Worm (Caenorhabditis elegans) whole organism, late embryonic: ENCODE data around the gene acs-6.

Experiments
- ahr-1 ChIP-seq: sonication (generic microtip); optimal IDR thresholded peaks from 2 replicates; lab custom pipeline; 2016; ENCODE audit warnings: missing genetic modification characterization, missing compliant biosample characterization
- ceh-2 ChIP-seq: sonication (generic microtip); optimal IDR thresholded peaks from 2 replicates; lab custom pipeline; 2016; ENCODE audit warnings: missing genotype, missing genetic modification characterization, missing compliant biosample characterization
- ceh-30 ChIP-seq: fragments of 150-350 bp; optimal IDR thresholded peaks from 2 replicates; lab custom pipeline; 2014; ENCODE audit warnings: missing biosample characterization, missing genetic modification characterization
- ceh-34 ChIP-seq: sonication (generic microtip); optimal IDR thresholded peaks from 2 replicates; lab custom pipeline; 2016; ENCODE audit warnings: mild to moderate bottlenecking, missing genetic modification characterization, missing compliant biosample characterization
- ceh-48 ChIP-seq: sonication (generic microtip); optimal IDR thresholded peaks from 2 replicates; lab custom pipeline; 2016; ENCODE audit warnings: missing genetic modification characterization, inconsistent platforms, missing compliant biosample characterization
- ceh-6 ChIP-seq: fragments of 200-800 bp; sonication (Bioruptor generic); optimal IDR thresholded peaks from 2 replicates; lab custom pipeline; 2018; ENCODE audit warnings: mild to moderate bottlenecking, missing genetic modification characterization, missing compliant biosample characterization
- ceh-9 ChIP-seq: sonication (generic microtip); optimal IDR thresholded peaks from 2 replicates; lab custom pipeline; 2016; ENCODE audit warnings: mild to moderate bottlenecking, missing genetic modification characterization, inconsistent platforms, missing compliant biosample characterization
- dmd-4 ChIP-seq: sonication (generic microtip); optimal IDR thresholded peaks from 2 replicates; lab custom pipeline; 2016; ENCODE audit warnings: borderline replicate concordance, missing genetic modification characterization, missing compliant biosample characterization
- elt-4 ChIP-seq: sonication (generic microtip); optimal IDR thresholded peaks from 2 replicates; lab custom pipeline; 2016; ENCODE audit warnings: missing genetic modification characterization, missing compliant biosample characterization
- fkh-10 ChIP-seq: fragments of 150-350 bp; optimal IDR thresholded peaks from 2 replicates; lab custom pipeline; 2014; ENCODE audit warnings: missing biosample characterization, missing genetic modification reagents, missing genetic modification characterization
- fkh-6 ChIP-seq: sonication (generic microtip); optimal IDR thresholded peaks from 2 replicates; lab custom pipeline; 2016; ENCODE audit warnings: missing genetic modification characterization, missing compliant biosample characterization
- madf-2 ChIP-seq: sonication (generic microtip); optimal IDR thresholded peaks from 2 replicates; lab custom pipeline; 2017; ENCODE audit warnings: missing genetic modification characterization, missing compliant biosample characterization
- nfya-1 ChIP-seq: sonication (generic microtip); optimal IDR thresholded peaks from 2 replicates; lab custom pipeline; 2017; ENCODE audit warnings: missing genetic modification characterization, mild to moderate bottlenecking, missing compliant biosample characterization, antibody characterized with exemption, moderate library complexity
- pag-3 ChIP-seq: sonication (generic microtip); optimal IDR thresholded peaks from 2 replicates; lab custom pipeline; 2016; ENCODE audit warnings: missing compliant biosample characterization, missing genetic modification characterization, borderline replicate concordance
- sox-2 ChIP-seq: fragments of 200-800 bp; sonication (Bioruptor generic); IDR thresholded peaks from 2 replicates; pipeline ENCODE4 v1.3.6; 2022; ENCODE audit warnings: missing genetic modification reagents, missing genetic modification characterization, missing compliant biosample characterization
- syd-9 ChIP-seq: sonication (generic microtip); optimal IDR thresholded peaks from 2 replicates; lab custom pipeline; 2016; ENCODE audit warnings: mild to moderate bottlenecking, missing genetic modification characterization, moderate library complexity, missing compliant biosample characterization
- unc-42 ChIP-seq: sonication (generic microtip); optimal IDR thresholded peaks from 2 replicates; lab custom pipeline; 2016; ENCODE audit warnings: missing genotype, missing genetic modification characterization, missing compliant biosample characterization
- unc-55 ChIP-seq: sonication (generic microtip); optimal IDR thresholded peaks from 2 replicates; lab custom pipeline; 2017; ENCODE audit warnings: missing biosample characterization, missing genetic modification reagents, missing genetic modification characterization

acs-6 gene

DNA sequence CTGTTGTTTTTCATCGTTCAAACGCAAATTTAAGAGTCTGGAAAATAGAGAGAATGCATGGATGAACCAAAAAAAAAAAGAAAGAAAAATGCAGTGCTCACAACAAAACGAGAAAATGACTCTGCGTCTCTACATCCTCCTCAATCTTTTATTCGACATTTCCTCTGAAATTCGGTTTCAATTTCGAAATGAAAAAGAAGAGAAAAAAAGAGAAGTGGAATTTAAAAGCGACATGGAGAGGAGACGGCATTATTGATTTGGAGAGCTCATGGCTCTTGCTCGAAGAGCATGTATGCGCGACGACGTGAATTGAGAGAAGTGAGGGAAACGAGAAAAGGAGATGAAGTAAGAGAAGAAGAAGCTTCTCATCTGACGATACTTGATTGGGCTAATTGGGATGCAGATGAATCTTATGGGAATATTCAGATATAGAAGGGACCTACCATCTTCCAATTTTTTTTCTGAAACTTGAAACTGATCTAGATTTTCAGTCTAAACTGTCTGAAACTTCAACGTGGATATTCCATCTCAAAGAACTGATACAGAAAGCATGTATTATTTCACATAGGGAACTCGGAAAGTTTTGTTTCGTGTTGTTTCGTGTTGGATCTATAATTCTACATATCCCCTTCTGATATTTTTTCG is 49.3 kb downstream of the acs-6 start:
- TF ChIP-seq dmd-4 (tag; lab: Kevin White, UChicago) (no peak), unc-42 (tag; lab: Kevin White, UChicago) (peak; percentile 25), ceh-48 (peak; percentile 66)

DNA sequence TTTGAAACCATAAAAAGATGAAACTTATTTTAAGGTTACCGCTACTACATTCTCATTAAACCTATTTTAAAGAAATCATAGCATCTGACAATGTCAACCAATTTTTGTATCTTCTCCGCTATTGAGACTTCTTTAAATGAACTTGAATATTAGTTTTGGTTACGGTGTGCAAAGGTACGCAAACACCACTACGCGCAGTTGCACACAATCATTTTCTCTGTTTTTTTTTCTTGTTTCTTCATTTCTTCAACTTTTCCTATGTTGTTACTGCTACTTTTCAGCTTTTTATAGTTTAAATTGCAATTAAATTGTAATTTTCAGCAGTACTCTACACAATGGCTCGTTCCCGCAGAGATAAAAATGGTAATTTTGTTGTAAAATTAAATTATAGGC is 49.8 kb downstream of the acs-6 start, which contains the start of gene F10E7.5:
F10E7.5 (plus strand) TSS at position 322 of the 393 bp plus-strand sequence.
- TF ChIP-seq ahr-1 (tag; lab: Kevin White, UChicago) (no peak), sox-2 (GFP tag; lab: Robert Waterston, UW) (no peak), ceh-9 (tag; lab: Kevin White, UChicago) (no peak), unc-55 (GFP tag; lab: Kevin White, UChicago) (peak; percentile 43), pag-3 (no peak), ceh-34 (tag; lab: Kevin White, UChicago) (no peak), nfya-1 (peak; percentile 45), fkh-10 (GFP tag; lab: Kevin White, UChicago) (no peak), unc-42 (tag; lab: Kevin White, UChicago) (peak; percentile 77), ceh-6 (GFP tag; lab: Kevin White, UChicago) (no peak), elt-4 (no peak), madf-2 (tag; lab: Kevin White, UChicago) (no peak), ceh-30 (tag; lab: Kevin White, UChicago) (peak; percentile 21)

DNA sequence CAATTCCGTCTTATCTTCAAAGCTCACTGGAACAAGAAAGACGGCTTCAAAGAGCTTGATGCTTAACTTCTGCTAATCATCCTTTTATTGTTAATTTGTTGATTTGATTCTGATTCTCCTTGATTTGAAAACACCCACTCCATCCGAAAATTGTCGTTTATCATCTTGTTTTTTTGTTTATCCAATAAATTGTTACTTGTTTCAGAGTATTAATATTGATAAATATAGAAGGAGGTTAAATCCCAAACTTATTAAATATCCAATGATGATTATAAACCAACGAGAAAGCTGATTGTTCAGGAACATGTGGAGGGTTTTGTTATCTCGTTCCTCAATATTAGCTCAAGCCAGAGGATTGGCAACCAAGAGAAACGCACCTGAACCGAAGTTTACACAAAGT is 51.0 kb downstream of the acs-6 start, which contains the start of gene F10E7.6:
F10E7.6 (plus strand) TSS at position 301 of the 400 bp plus-strand sequence.
- no peak for TF ChIP-seq fkh-6 (tag; lab: Kevin White, UChicago)
- no peak for TF ChIP-seq ceh-6 (GFP tag; lab: Kevin White, UChicago)
- TF ChIP-seq ceh-2 (tag; lab: Kevin White, UChicago) = no peak
- TF ChIP-seq unc-42 (tag; lab: Kevin White, UChicago) = no peak
- no peak for TF ChIP-seq syd-9 (tag; lab: Kevin White, UChicago)
